Fruit fly (Drosophila melanogaster) whole organism, wandering third instar larva: ENCODE measurements around the gene CG2712.

Source experiments
- CG32264 ChIP-seq: fragments of 200-800 bp; sonication (Bioruptor generic); optimal IDR thresholded peaks from 2 replicates; lab custom pipeline; 2016; ENCODE audit warnings: missing biosample characterization, missing genetic modification characterization
- CG9705 ChIP-seq: fragments of 200-800 bp; sonication (Bioruptor generic); optimal IDR thresholded peaks from 2 replicates; lab custom pipeline; 2018; ENCODE audit warnings: missing biosample characterization, mild to moderate bottlenecking, missing genetic modification characterization
- Dfd ChIP-seq: fragments of >200 bp; optimal IDR thresholded peaks from 2 replicates; lab custom pipeline; 2017; ENCODE audit warnings: missing biosample characterization, missing genetic modification characterization
- Dif ChIP-seq: fragments of 200-275, 200-300 bp; sonication (Bioruptor generic); optimal IDR thresholded peaks from 2 replicates; lab custom pipeline; 2018; ENCODE audit warnings: missing biosample characterization, missing genetic modification characterization; ENCODE audit not compliant: partially characterized antibody
- Mio ChIP-seq: sonication (Bioruptor generic); optimal IDR thresholded peaks from 2 replicates; lab custom pipeline; 2016; ENCODE audit warnings: missing biosample characterization, missing genetic modification characterization
- Myc ChIP-seq: fragments of >200 bp; optimal IDR thresholded peaks from 2 replicates; lab custom pipeline; 2017
- br ChIP-seq: fragments of 200-800 bp; sonication (Bioruptor generic); optimal IDR thresholded peaks from 2 replicates; lab custom pipeline; 2016; ENCODE audit warnings: missing biosample characterization, missing genetic modification characterization
- fru ChIP-seq: fragments of 200-800 bp; sonication (Bioruptor generic); optimal IDR thresholded peaks from 3 replicates; lab custom pipeline; 2016; ENCODE audit warnings: missing biosample characterization, mild to moderate bottlenecking, missing genetic modification characterization
- h ChIP-seq: fragments of 200-800 bp; sonication (Bioruptor generic); optimal IDR thresholded peaks from 3 replicates; lab custom pipeline; 2016; ENCODE audit warnings: missing biosample characterization, mild to moderate bottlenecking, missing genetic modification characterization
- jim ChIP-seq: fragments of 175-275, 200-325 bp; sonication (Bioruptor generic); optimal IDR thresholded peaks from 2 replicates; lab custom pipeline; 2016; ENCODE audit warnings: missing biosample characterization, mild to moderate bottlenecking, missing genetic modification characterization
- psq ChIP-seq: fragments of 200-800 bp; sonication (Bioruptor generic); optimal IDR thresholded peaks from 3 replicates; lab custom pipeline; 2017; ENCODE audit warnings: missing biosample characterization, mild to moderate bottlenecking, missing genetic modification characterization, moderate library complexity
- tai ChIP-seq: sonication (Bioruptor generic); optimal IDR thresholded peaks from 2 replicates; lab custom pipeline; 2016; ENCODE audit warnings: missing biosample characterization, missing genetic modification characterization
- usp ChIP-seq: fragments of >200 bp; optimal IDR thresholded peaks from 2 replicates; lab custom pipeline; 2017; ENCODE audit warnings: missing biosample characterization, missing genetic modification characterization

- no peak for TF ChIP-seq Mio (GFP tag; lab: Kevin White, UChicago)
- no peak for TF ChIP-seq psq (GFP tag; lab: Kevin White, UChicago)
- no peak for TF ChIP-seq Myc
- TF ChIP-seq h: no peak
- TF ChIP-seq jim (GFP tag; lab: Kevin White, UChicago): no peak
- no peak for TF ChIP-seq fru
- TF ChIP-seq br (GFP tag; lab: Kevin White, UChicago): no peak
- no peak for TF ChIP-seq CG32264
- TF ChIP-seq Dfd (GFP tag; lab: Kevin White, UChicago): no peak
- no peak for TF ChIP-seq CG9705 (GFP tag; lab: Kevin White, UChicago)
- no peak for TF ChIP-seq usp (GFP tag; lab: Kevin White, UChicago)
- no peak for TF ChIP-seq tai (GFP tag; lab: Kevin White, UChicago)
- no peak for TF ChIP-seq Dif (GFP tag; lab: Kevin White, UChicago)
Measured at dm6 chrX:2684442-2684841, 47.8 kb upstream of the CG2712 start.
